Worm (Caenorhabditis elegans) whole organism, young adult: Measurements from ENCODE around the gene C12D5.9.

Source experiments
- B0261.1 ChIP-seq: sonication (generic microtip); optimal IDR thresholded peaks from 2 replicates; lab custom pipeline; 2016; ENCODE audit warnings: mild to moderate bottlenecking, missing genetic modification characterization, moderate library complexity, missing compliant biosample characterization
- B0336.3 ChIP-seq: fragments of 200-800 bp; sonication (Bioruptor generic); IDR thresholded peaks from 2 replicates; pipeline ENCODE4 v1.3.6; 2022; ENCODE audit warnings: missing genetic modification characterization, missing compliant biosample characterization
- C06A6.2 ChIP-seq: fragments of 200-800 bp; sonication (Bioruptor generic); conservative IDR thresholded peaks from 2 replicates; pipeline ENCODE4 v1.3.6; 2022; ENCODE audit warnings: missing genetic modification characterization, missing compliant biosample characterization
- C17E4.6 ChIP-seq: fragments of 200-800 bp; sonication (Bioruptor generic); IDR thresholded peaks from 2 replicates; pipeline ENCODE4 v1.3.6; 2022; ENCODE audit warnings: missing genetic modification reagents, missing genetic modification characterization, missing compliant biosample characterization
- F22D6.2 ChIP-seq: sonication (generic microtip); optimal IDR thresholded peaks from 2 replicates; lab custom pipeline; 2016; ENCODE audit warnings: mild to moderate bottlenecking, missing genetic modification characterization, missing compliant biosample characterization
- F33H1.4 ChIP-seq: fragments of 200-800 bp; sonication (Bioruptor generic); IDR thresholded peaks from 2 replicates; pipeline ENCODE4 v1.3.6; 2022; ENCODE audit warnings: missing genetic modification reagents, missing genetic modification characterization, missing compliant biosample characterization
- F39B2.1 ChIP-seq: fragments of 200-800 bp; sonication (Bioruptor generic); IDR thresholded peaks from 2 replicates; pipeline ENCODE4 v1.3.6; 2022; ENCODE audit warnings: missing genetic modification reagents, missing genetic modification characterization, missing compliant biosample characterization
- F49E8.2 ChIP-seq: sonication (generic microtip); optimal IDR thresholded peaks from 3 replicates; lab custom pipeline; 2017; ENCODE audit warnings: missing genetic modification characterization, mild to moderate bottlenecking, missing compliant biosample characterization, antibody characterized with exemption, moderate library complexity; ENCODE audit not compliant: insufficient read depth
- F52B5.7 ChIP-seq: sonication (generic microtip); optimal IDR thresholded peaks from 2 replicates; lab custom pipeline; 2016; ENCODE audit warnings: mild to moderate bottlenecking, missing genetic modification characterization, missing compliant biosample characterization
- F57A8.1 ChIP-seq: fragments of 200-800 bp; sonication (Bioruptor generic); optimal IDR thresholded peaks from 2 replicates; lab custom pipeline; 2018; ENCODE audit warnings: mild to moderate bottlenecking, missing genetic modification characterization, moderate library complexity, missing compliant biosample characterization
- K11D2.4 ChIP-seq: fragments of 200-800 bp; sonication (Bioruptor generic); IDR thresholded peaks from 2 replicates; pipeline ENCODE4 v1.3.6; 2022; ENCODE audit warnings: missing genetic modification reagents, missing genetic modification characterization, missing compliant biosample characterization
- T07F8.4 ChIP-seq: sonication (generic microtip); optimal IDR thresholded peaks from 2 replicates; lab custom pipeline; 2016; ENCODE audit warnings: mild to moderate bottlenecking, missing genetic modification characterization, moderate library complexity, missing compliant biosample characterization
- aptf-3 ChIP-seq: fragments of 200-800 bp; sonication (Bioruptor generic); IDR thresholded peaks from 2 replicates; pipeline ENCODE4 v1.3.6; 2022; ENCODE audit warnings: missing genetic modification characterization, missing compliant biosample characterization
- atf-7 ChIP-seq: sonication (generic microtip); optimal IDR thresholded peaks from 2 replicates; lab custom pipeline; 2017; ENCODE audit warnings: mild to moderate bottlenecking, missing genetic modification characterization, missing compliant biosample characterization
- attf-5 ChIP-seq: fragments of 200-800 bp; sonication (Bioruptor generic); optimal IDR thresholded peaks from 2 replicates; lab custom pipeline; 2018; ENCODE audit warnings: mild to moderate bottlenecking, missing genetic modification characterization, missing compliant biosample characterization
- attf-6 ChIP-seq: fragments of 200-800 bp; sonication (Bioruptor generic); IDR thresholded peaks from 2 replicates; pipeline ENCODE4 v1.3.6; 2022; ENCODE audit warnings: missing genetic modification reagents, missing genetic modification characterization, missing compliant biosample characterization
- bed-1 ChIP-seq: fragments of 200-800 bp; sonication (Bioruptor generic); IDR thresholded peaks from 2 replicates; pipeline ENCODE4 v1.3.6; 2022; ENCODE audit warnings: missing genetic modification reagents, missing genetic modification characterization, missing compliant biosample characterization
- ccch-3 ChIP-seq: fragments of 200-800 bp; sonication (Bioruptor generic); optimal IDR thresholded peaks from 2 replicates; lab custom pipeline; 2018; ENCODE audit warnings: mild to moderate bottlenecking, missing genetic modification characterization, missing compliant biosample characterization
- egl-18 ChIP-seq: fragments of 200-800 bp; sonication (Bioruptor generic); IDR thresholded peaks from 2 replicates; pipeline ENCODE4 v1.3.6; 2022; ENCODE audit warnings: missing genetic modification reagents, missing genetic modification characterization, missing compliant biosample characterization
- hlh-12 ChIP-seq: sonication (generic microtip); optimal IDR thresholded peaks from 2 replicates; lab custom pipeline; 2016; ENCODE audit warnings: missing genetic modification characterization, missing compliant biosample characterization
- let-607 ChIP-seq, 2 experiments: fragments of 200-800 bp in 1 of 2; sonication (Bioruptor generic) in 1 of 2; sonication (generic microtip) in 1 of 2; optimal IDR thresholded peaks; 2 replicates each; lab custom pipeline; 2016 to 2018; ENCODE audit warnings: mild to moderate bottlenecking in 2 of 2, missing compliant biosample characterization in 2 of 2, missing genetic modification characterization in 2 of 2, moderate library complexity in 2 of 2, missing genotype in 1 of 2
- lin-26 ChIP-seq: fragments of 200-800 bp; sonication (Bioruptor generic); IDR thresholded peaks from 2 replicates; pipeline ENCODE4 v1.3.6; 2022; ENCODE audit warnings: missing genetic modification reagents, missing genetic modification characterization, missing compliant biosample characterization
- lin-40 ChIP-seq: sonication (generic microtip); optimal IDR thresholded peaks from 2 replicates; lab custom pipeline; 2016; ENCODE audit warnings: missing genetic modification characterization, mild to moderate bottlenecking, missing compliant biosample characterization, missing genotype, missing genetic modification reagents
- lir-1 ChIP-seq: fragments of 200-800 bp; sonication (Bioruptor generic); conservative IDR thresholded peaks from 2 replicates; pipeline ENCODE4 v1.3.6; 2022; ENCODE audit warnings: missing genetic modification reagents, missing genetic modification characterization, missing compliant biosample characterization
- madf-3 ChIP-seq: fragments of 200-800 bp; sonication (Bioruptor generic); IDR thresholded peaks from 2 replicates; pipeline ENCODE4 v1.3.6; 2022; ENCODE audit warnings: missing genetic modification reagents, missing genetic modification characterization, missing compliant biosample characterization
- madf-6 ChIP-seq: fragments of 200-800 bp; sonication (Bioruptor generic); IDR thresholded peaks from 2 replicates; pipeline ENCODE4 v1.3.6; 2022; ENCODE audit warnings: missing genetic modification reagents, missing genetic modification characterization, missing compliant biosample characterization
- mcd-1 ChIP-seq: fragments of 200-800 bp; sonication (Bioruptor generic); IDR thresholded peaks from 2 replicates; pipeline ENCODE4 v1.3.6; 2022; ENCODE audit warnings: missing genetic modification reagents, missing genetic modification characterization, missing compliant biosample characterization
- mel-28 ChIP-seq: sonication (generic microtip); optimal IDR thresholded peaks from 2 replicates; lab custom pipeline; 2016; ENCODE audit warnings: borderline replicate concordance, mild to moderate bottlenecking, missing genetic modification characterization, missing compliant biosample characterization
- nfya-1 ChIP-seq: sonication (generic microtip); optimal IDR thresholded peaks from 2 replicates; lab custom pipeline; 2017; ENCODE audit warnings: antibody characterized with exemption, missing compliant biosample characterization, missing genetic modification characterization, borderline replicate concordance; ENCODE audit not compliant: insufficient read depth
- nfyb-1 ChIP-seq: fragments of 200-800 bp; sonication (Bioruptor generic); IDR thresholded peaks from 2 replicates; pipeline ENCODE4 v1.3.6; 2022; ENCODE audit warnings: missing genetic modification reagents, missing genetic modification characterization, missing compliant biosample characterization
- nhr-27 ChIP-seq: fragments of 200-800 bp; sonication (Bioruptor generic); optimal IDR thresholded peaks from 2 replicates; lab custom pipeline; 2018; ENCODE audit warnings: mild to moderate bottlenecking, missing genetic modification characterization, moderate library complexity, missing compliant biosample characterization
- nhr-90 ChIP-seq: sonication (generic microtip); optimal IDR thresholded peaks from 2 replicates; lab custom pipeline; 2016; ENCODE audit warnings: missing genotype, mild to moderate bottlenecking, missing genetic modification characterization, missing compliant biosample characterization
- rpc-1 ChIP-seq, 2 experiments: fragments of 150-350 bp in 1 of 2; sonication (generic microtip) in 1 of 2; optimal IDR thresholded peaks; 2 replicates each; lab custom pipeline; 2014 to 2018; ENCODE audit warnings: missing biosample characterization in 1 of 2, missing genetic modification characterization in 1 of 2, missing genetic modification reagents in 1 of 2, missing genotype in 1 of 2
- sea-2 ChIP-seq: fragments of 200-800 bp; sonication (Bioruptor generic); IDR thresholded peaks from 2 replicates; pipeline ENCODE4 v1.3.6; 2022; ENCODE audit warnings: missing genetic modification characterization, missing compliant biosample characterization
- snpc-1.3 ChIP-seq: sonication (generic microtip); optimal IDR thresholded peaks from 2 replicates; lab custom pipeline; 2017; ENCODE audit warnings: missing genetic modification characterization, mild to moderate bottlenecking, missing compliant biosample characterization, antibody characterized with exemption, moderate library complexity, missing genotype, missing genetic modification reagents; ENCODE audit not compliant: insufficient read depth
- xnd-1 ChIP-seq: sonication (generic microtip); optimal IDR thresholded peaks from 2 replicates; lab custom pipeline; 2016; ENCODE audit warnings: missing genotype, missing genetic modification reagents, missing genetic modification characterization, missing compliant biosample characterization
- zim-3 ChIP-seq: sonication (generic microtip); optimal IDR thresholded peaks from 2 replicates; lab custom pipeline; 2017; ENCODE audit warnings: mild to moderate bottlenecking, missing genetic modification characterization, moderate library complexity, missing compliant biosample characterization
- ztf-18 ChIP-seq: sonication (generic microtip); optimal IDR thresholded peaks from 2 replicates; lab custom pipeline; 2016; ENCODE audit warnings: missing genotype, mild to moderate bottlenecking, missing genetic modification characterization, missing compliant biosample characterization
- ztf-22 ChIP-seq: fragments of 200-800 bp; sonication (Bioruptor generic); optimal IDR thresholded peaks from 2 replicates; lab custom pipeline; 2018; ENCODE audit warnings: mild to moderate bottlenecking, missing genetic modification characterization, moderate library complexity, missing compliant biosample characterization
- ztf-25 ChIP-seq: fragments of 200-800 bp; sonication (Bioruptor generic); IDR thresholded peaks from 2 replicates; pipeline ENCODE4 v1.3.6; 2022; ENCODE audit warnings: missing genetic modification reagents, missing genetic modification characterization, missing compliant biosample characterization
- ztf-28 ChIP-seq: fragments of 200-800 bp; sonication (Bioruptor generic); IDR thresholded peaks from 2 replicates; pipeline ENCODE4 v1.3.6; 2022; ENCODE audit warnings: missing genetic modification reagents, missing genetic modification characterization, missing compliant biosample characterization
- ztf-3 ChIP-seq: fragments of 200-800 bp; sonication (Bioruptor generic); optimal IDR thresholded peaks from 2 replicates; lab custom pipeline; 2018; ENCODE audit warnings: mild to moderate bottlenecking, missing genetic modification characterization, missing compliant biosample characterization

The C12D5.9 gene

DNA sequence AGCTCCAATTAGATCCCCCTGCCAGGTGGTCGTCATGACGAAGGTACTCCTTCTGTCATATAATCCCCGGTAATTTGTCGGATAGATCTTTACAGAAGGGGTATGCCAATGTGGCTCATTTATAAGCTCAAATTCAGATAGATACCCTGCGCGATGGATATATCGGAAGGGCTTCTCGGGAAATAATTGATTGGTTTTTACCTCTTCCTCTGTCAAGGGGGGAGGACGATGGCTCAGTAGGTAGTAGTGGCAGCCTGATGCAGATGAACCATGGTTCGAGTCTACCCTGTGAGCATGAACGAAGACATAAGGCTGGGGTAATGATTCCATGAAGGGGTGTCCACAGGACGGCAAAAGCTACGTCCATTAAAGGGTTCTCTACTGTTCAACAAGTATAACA lies 42.6 kb downstream of the C12D5.9 start:
- TF ChIP-seq C06A6.2 = no peak
- no peak for TF ChIP-seq rpc-1 (optimal IDR thresholded peaks at IDR 0.05; lab: Kevin White, UChicago)
- TF ChIP-seq rpc-1 (tag; optimal IDR thresholded peaks at IDR 0.05; lab: Kevin White, UChicago) = peak; percentile 8

DNA sequence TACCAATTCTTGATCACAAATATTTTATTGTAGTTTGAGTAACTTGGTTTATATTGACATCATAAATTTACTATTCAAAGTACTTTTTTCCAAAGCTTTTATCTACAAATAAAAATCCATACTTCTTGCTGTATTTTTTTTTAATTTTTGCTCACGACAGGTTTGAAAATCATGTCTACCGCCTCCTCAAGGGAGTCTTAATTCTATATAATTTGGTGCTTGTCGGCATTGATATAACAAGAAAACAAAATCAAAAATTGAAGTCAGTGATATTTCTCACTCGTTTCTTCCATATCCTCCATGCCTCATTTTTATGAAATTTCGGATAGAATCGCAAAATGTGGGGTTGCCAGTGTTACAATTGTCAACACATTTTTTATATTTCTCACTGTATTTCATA lies 44.3 kb downstream of the C12D5.9 start, which contains the start of gene str-47:
TSS of gene str-47 (plus strand) at position 301 of the 400 bp plus-strand sequence.
- TF ChIP-seq nhr-27 = no peak
- TF ChIP-seq ztf-3 (GFP tag; lab: Kevin White, UChicago) = no peak
- no peak for TF ChIP-seq ztf-25 (GFP tag; lab: Robert Waterston, UW)
- TF ChIP-seq attf-6 (GFP tag; lab: Robert Waterston, UW) = no peak
- no peak for TF ChIP-seq hlh-12 (tag; lab: Kevin White, UChicago)
- TF ChIP-seq F33H1.4 (GFP tag; lab: Robert Waterston, UW) = no peak
- no peak for TF ChIP-seq F22D6.2 (tag; lab: Kevin White, UChicago)
- no peak for TF ChIP-seq zim-3 (tag; lab: Kevin White, UChicago)
- no peak for TF ChIP-seq F39B2.1 (GFP tag; lab: Robert Waterston, UW)
- TF ChIP-seq lin-26 (GFP tag; lab: Robert Waterston, UW) = no peak
- no peak for TF ChIP-seq atf-7
- TF ChIP-seq mcd-1 (GFP tag; lab: Robert Waterston, UW) = no peak
- no peak for TF ChIP-seq F49E8.2
- TF ChIP-seq lir-1 (GFP tag; lab: Robert Waterston, UW) = no peak
- TF ChIP-seq bed-1 (GFP tag; lab: Robert Waterston, UW) = no peak
- TF ChIP-seq K11D2.4 (GFP tag; lab: Robert Waterston, UW) = no peak
- no peak for TF ChIP-seq ztf-22 (GFP tag; lab: Kevin White, UChicago)

DNA sequence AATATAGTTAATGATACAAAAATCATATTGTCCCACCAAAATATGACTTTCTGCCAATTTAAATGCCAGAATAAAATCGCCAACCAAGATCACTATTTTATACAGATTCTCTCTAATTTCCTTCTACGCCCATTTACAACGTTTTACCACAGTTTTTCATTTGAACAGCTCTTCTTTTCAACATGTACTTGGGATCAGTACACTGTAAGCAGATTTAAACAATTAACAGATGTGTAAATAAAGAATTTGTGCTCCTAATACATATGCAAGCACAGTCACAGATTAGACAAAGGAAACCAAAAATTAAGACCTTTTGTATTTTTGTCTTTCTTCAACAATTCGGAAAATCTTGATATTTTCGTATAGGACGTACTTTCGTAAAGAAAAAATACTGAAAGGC lies 46.4 kb downstream of the C12D5.9 start, which contains the start of gene F07C4.11:
TSS of gene F07C4.11 (minus strand) at position 101 of the 400 bp plus-strand sequence.
- TF ChIP-seq nfya-1 (tag; lab: Kevin White, UChicago) (no peak), sea-2 (GFP tag; lab: Robert Waterston, UW) (no peak), madf-3 (GFP tag; lab: Robert Waterston, UW) (no peak), nfyb-1 (GFP tag; lab: Robert Waterston, UW) (no peak), T07F8.4 (tag; lab: Kevin White, UChicago) (no peak), F33H1.4 (GFP tag; lab: Robert Waterston, UW) (no peak)

DNA sequence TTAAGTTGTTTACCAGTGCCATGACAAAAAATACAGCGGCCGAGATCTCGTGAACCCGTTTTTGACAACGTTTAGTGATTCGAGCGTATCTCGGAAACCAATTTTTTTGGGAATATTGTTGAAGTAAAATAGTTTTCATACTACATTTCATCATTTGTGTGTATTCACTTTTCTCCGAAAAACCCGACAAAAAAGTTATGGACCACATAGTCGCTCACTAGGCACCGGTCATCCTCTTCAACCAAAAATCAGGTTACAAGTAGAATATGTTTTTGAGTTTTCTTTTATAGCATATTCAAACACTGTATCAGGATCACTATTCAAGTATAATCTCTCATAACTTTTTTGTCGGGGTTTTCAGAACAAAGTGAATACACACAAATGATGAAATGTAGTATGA lies 48.1 kb downstream of the C12D5.9 start:
- TF ChIP-seq ztf-28 = no peak
- TF ChIP-seq ztf-18 = no peak
- TF ChIP-seq lir-1 (GFP tag; lab: Robert Waterston, UW) = no peak
- TF ChIP-seq let-607 (tag; optimal IDR thresholded peaks at IDR 0.05; lab: Kevin White, UChicago) = no peak
- TF ChIP-seq ccch-3 (GFP tag; lab: Kevin White, UChicago) = no peak
- TF ChIP-seq B0261.1 (tag; lab: Kevin White, UChicago) = no peak
- TF ChIP-seq attf-5 = no peak
- TF ChIP-seq F52B5.7 (tag; lab: Kevin White, UChicago) = no peak
- no peak for TF ChIP-seq hlh-12 (tag; lab: Kevin White, UChicago)
- TF ChIP-seq mcd-1 (GFP tag; lab: Robert Waterston, UW) = no peak
- TF ChIP-seq, all 124 proteins: peak for 0

DNA sequence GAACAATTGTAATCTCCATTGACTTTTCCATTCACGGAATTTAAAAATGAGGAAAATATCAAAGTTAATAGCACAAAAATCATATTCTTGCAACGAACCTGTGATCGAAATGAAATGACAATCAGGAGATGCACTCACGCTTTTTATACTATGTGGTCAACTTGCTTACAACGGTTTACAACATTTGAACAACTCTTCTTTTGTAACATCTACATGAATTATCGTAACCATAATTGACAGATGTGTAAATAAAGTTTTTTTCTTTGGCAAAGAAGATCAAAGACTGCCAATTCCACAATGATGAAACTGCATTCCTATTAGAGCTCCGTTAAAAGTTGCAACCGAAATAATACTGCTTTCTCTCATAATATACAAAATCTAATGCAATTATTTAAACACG lies 50.0 kb downstream of the C12D5.9 start, which contains the start of gene F07C4.10:
TSS of gene F07C4.10 (minus strand) at position 101 of the 400 bp plus-strand sequence.
- no peak for TF ChIP-seq lin-40
- TF ChIP-seq F57A8.1 (GFP tag; lab: Kevin White, UChicago) = no peak
- TF ChIP-seq aptf-3 = no peak
- no peak for TF ChIP-seq xnd-1 (tag; lab: Kevin White, UChicago)
- TF ChIP-seq snpc-1.3 (tag; lab: Kevin White, UChicago) = no peak
- TF ChIP-seq F33H1.4 (GFP tag; lab: Robert Waterston, UW) = no peak
- no peak for TF ChIP-seq B0336.3 (GFP tag; lab: Robert Waterston, UW)
- TF ChIP-seq nhr-90 = no peak
- no peak for TF ChIP-seq egl-18 (GFP tag; lab: Robert Waterston, UW)
- TF ChIP-seq madf-6 (GFP tag; lab: Robert Waterston, UW) = no peak
- no peak for TF ChIP-seq C17E4.6 (GFP tag; lab: Robert Waterston, UW)
- TF ChIP-seq mel-28 (tag; lab: Kevin White, UChicago) = no peak
- TF ChIP-seq attf-6 (GFP tag; lab: Robert Waterston, UW) = no peak
- TF ChIP-seq, all 124 proteins: peak for 0
